Worm (Caenorhabditis elegans): ENCODE results near the gene T05A7.12.
A peak's percentile ranks its signal among the peaks of the same experiment; 100 is the strongest.

The T05A7.12 gene

ce11 chrII:4701482-4702119 lies 38.5 kb upstream of the T05A7.12 start, which contains the start of gene unc-85:
TSS of gene unc-85 (plus strand) at chrII:4702069.
- TF ChIP-seq ceh-28 (tag; optimal IDR thresholded peaks at IDR 0.05) (peak; percentile 63), snpc-4 (tag; optimal IDR thresholded peaks at IDR 0.05) (peak; percentile 33), lsy-12 (tag; optimal IDR thresholded peaks at IDR 0.05) (peak; percentile 94), hmg-11 (tag; optimal IDR thresholded peaks at IDR 0.05) (peak; percentile 48), nfya-1 (tag; optimal IDR thresholded peaks at IDR 0.05; ENCODE audit: insufficient read depth) (peak; percentile 78), tbx-2 (tag; optimal IDR thresholded peaks at IDR 0.05) (peak; percentile 32), lin-39 (tag; optimal IDR thresholded peaks at IDR 0.05) (peak; percentile 24), nhr-25 (tag; optimal IDR thresholded peaks at IDR 0.05) (peak; percentile 45), nhr-43 (tag; optimal IDR thresholded peaks at IDR 0.05; ENCODE audit: poor library complexity, severe bottlenecking) (peak; percentile 46), pha-4 (tag; optimal IDR thresholded peaks at IDR 0.05) (peak; percentile 51), nhr-23 (tag; optimal IDR thresholded peaks at IDR 0.05) (peak; percentile 21), elt-2 (tag; optimal IDR thresholded peaks at IDR 0.05) (peak; percentile 67), R02D3.7 (tag; optimal IDR thresholded peaks at IDR 0.05) (peak; percentile 62), lin-15B (tag; optimal IDR thresholded peaks at IDR 0.05) (peak; percentile 80)

ce11 chrII:4698266-4698771 lies 35.2 kb upstream of the T05A7.12 start, which contains the start of the genes rpn-5 and scc-1:
TSS of gene rpn-5 (minus strand) at chrII:4698427.
TSS of gene scc-1 (plus strand) at chrII:4698721.
- peak; percentile 2 for TF ChIP-seq fkh-10 (GFP tag; optimal IDR thresholded peaks at IDR 0.05)
- peak; percentile 72 for TF ChIP-seq nhr-43 (tag; optimal IDR thresholded peaks at IDR 0.05; ENCODE audit: poor library complexity, severe bottlenecking)
- TF ChIP-seq mml-1 (tag; optimal IDR thresholded peaks at IDR 0.05) = no peak
- peak; percentile 69 for TF ChIP-seq lsy-12 (tag; optimal IDR thresholded peaks at IDR 0.05)
- no peak for TF ChIP-seq nhr-11 (tag; optimal IDR thresholded peaks at IDR 0.05)
- peak; percentile 41 for TF ChIP-seq elt-2 (tag; optimal IDR thresholded peaks at IDR 0.05)
- peak; percentile 49 for TF ChIP-seq snpc-4 (tag; optimal IDR thresholded peaks at IDR 0.05)
- peak; percentile 96 for TF ChIP-seq nfya-1 (tag; optimal IDR thresholded peaks at IDR 0.05; ENCODE audit: insufficient read depth)
- TF ChIP-seq pha-4 (tag; optimal IDR thresholded peaks at IDR 0.05) = peak; percentile 87
- TF ChIP-seq lin-15B (tag; optimal IDR thresholded peaks at IDR 0.05) = peak; percentile 87
- TF ChIP-seq egl-5 (tag; optimal IDR thresholded peaks at IDR 0.05) = peak; percentile 24
- TF ChIP-seq nhr-23 (tag; optimal IDR thresholded peaks at IDR 0.05) = peak; percentile 87
- TF ChIP-seq lin-39 (tag; optimal IDR thresholded peaks at IDR 0.05) = peak; percentile 68
- no peak for TF ChIP-seq nhr-237 (tag; optimal IDR thresholded peaks at IDR 0.05)
- peak; percentile 11 for TF ChIP-seq ceh-28 (tag; optimal IDR thresholded peaks at IDR 0.05)
- no peak for TF ChIP-seq hmg-11 (tag; optimal IDR thresholded peaks at IDR 0.05)
- TF ChIP-seq jun-1 (tag; optimal IDR thresholded peaks at IDR 0.05) = no peak
- no peak for TF ChIP-seq zag-1 (tag; optimal IDR thresholded peaks at IDR 0.05)
- TF ChIP-seq skn-1 (tag; optimal IDR thresholded peaks at IDR 0.05) = peak; percentile 99
- peak; percentile 78 for TF ChIP-seq nhr-25 (tag; optimal IDR thresholded peaks at IDR 0.05)
- no peak for TF ChIP-seq ceh-9 (tag; optimal IDR thresholded peaks at IDR 0.05)
- peak; percentile 43 for TF ChIP-seq R02D3.7 (tag; optimal IDR thresholded peaks at IDR 0.05)
- peak; percentile 22 for TF ChIP-seq pqm-1 (tag; optimal IDR thresholded peaks at IDR 0.05)

ce11 chrII:4696055-4696454 lies 33.0 kb upstream of the T05A7.12 start:
- TF ChIP-seq hmg-11 (tag; optimal IDR thresholded peaks at IDR 0.05) (no peak), nhr-43 (tag; optimal IDR thresholded peaks at IDR 0.05; ENCODE audit: poor library complexity, severe bottlenecking) (peak; percentile 12)

ce11 chrII:4693129-4693528 lies 30.0 kb upstream of the T05A7.12 start, which contains the start of gene F10G7.5:
TSS of gene F10G7.5 (plus strand) at chrII:4693414.
- TF ChIP-seq nhr-237 (tag; optimal IDR thresholded peaks at IDR 0.05) = no peak
- TF ChIP-seq nhr-25 (tag; optimal IDR thresholded peaks at IDR 0.05) = no peak
- peak; percentile 31 for TF ChIP-seq nfya-1 (tag; optimal IDR thresholded peaks at IDR 0.05; ENCODE audit: insufficient read depth)
- TF ChIP-seq elt-2 (tag; optimal IDR thresholded peaks at IDR 0.05) = peak; percentile 58
- TF ChIP-seq egl-27 (tag; optimal IDR thresholded peaks at IDR 0.05) = no peak
- no peak for TF ChIP-seq nhr-43 (tag; optimal IDR thresholded peaks at IDR 0.05; ENCODE audit: poor library complexity, severe bottlenecking)

- TF ChIP-seq pqm-1 (tag; optimal IDR thresholded peaks at IDR 0.05) (no peak), ztf-11 (tag; optimal IDR thresholded peaks at IDR 0.05) (no peak), elt-1 (tag; optimal IDR thresholded peaks at IDR 0.05) (no peak), ceh-28 (tag; optimal IDR thresholded peaks at IDR 0.05) (no peak), nhr-12 (tag; optimal IDR thresholded peaks at IDR 0.05) (no peak), ZK546.5 (tag; optimal IDR thresholded peaks at IDR 0.05) (no peak), daf-12 (tag; optimal IDR thresholded peaks at IDR 0.05) (no peak), egl-5 (tag; optimal IDR thresholded peaks at IDR 0.05) (no peak), fkh-10 (GFP tag; optimal IDR thresholded peaks at IDR 0.05) (no peak), nhr-28 (tag; optimal IDR thresholded peaks at IDR 0.05) (no peak), aly-2 (tag; optimal IDR thresholded peaks at IDR 0.05) (no peak), nhr-76 (tag; optimal IDR thresholded peaks at IDR 0.05) (no peak), jun-1 (tag; optimal IDR thresholded peaks at IDR 0.05) (no peak), nhr-11 (tag; optimal IDR thresholded peaks at IDR 0.05) (no peak), ceh-82 (tag; optimal IDR thresholded peaks at IDR 0.05) (no peak)
Observed at ce11 chrII:4689477-4689876, 26.4 kb upstream of the T05A7.12 start, which contains the start of gene F10G7.12. TSS of gene F10G7.12 (plus strand) at chrII:4689777.
